Worm (Caenorhabditis elegans): ENCODE measurements around the gene ZK1248.4.

ZK1248.4 gene

DNA sequence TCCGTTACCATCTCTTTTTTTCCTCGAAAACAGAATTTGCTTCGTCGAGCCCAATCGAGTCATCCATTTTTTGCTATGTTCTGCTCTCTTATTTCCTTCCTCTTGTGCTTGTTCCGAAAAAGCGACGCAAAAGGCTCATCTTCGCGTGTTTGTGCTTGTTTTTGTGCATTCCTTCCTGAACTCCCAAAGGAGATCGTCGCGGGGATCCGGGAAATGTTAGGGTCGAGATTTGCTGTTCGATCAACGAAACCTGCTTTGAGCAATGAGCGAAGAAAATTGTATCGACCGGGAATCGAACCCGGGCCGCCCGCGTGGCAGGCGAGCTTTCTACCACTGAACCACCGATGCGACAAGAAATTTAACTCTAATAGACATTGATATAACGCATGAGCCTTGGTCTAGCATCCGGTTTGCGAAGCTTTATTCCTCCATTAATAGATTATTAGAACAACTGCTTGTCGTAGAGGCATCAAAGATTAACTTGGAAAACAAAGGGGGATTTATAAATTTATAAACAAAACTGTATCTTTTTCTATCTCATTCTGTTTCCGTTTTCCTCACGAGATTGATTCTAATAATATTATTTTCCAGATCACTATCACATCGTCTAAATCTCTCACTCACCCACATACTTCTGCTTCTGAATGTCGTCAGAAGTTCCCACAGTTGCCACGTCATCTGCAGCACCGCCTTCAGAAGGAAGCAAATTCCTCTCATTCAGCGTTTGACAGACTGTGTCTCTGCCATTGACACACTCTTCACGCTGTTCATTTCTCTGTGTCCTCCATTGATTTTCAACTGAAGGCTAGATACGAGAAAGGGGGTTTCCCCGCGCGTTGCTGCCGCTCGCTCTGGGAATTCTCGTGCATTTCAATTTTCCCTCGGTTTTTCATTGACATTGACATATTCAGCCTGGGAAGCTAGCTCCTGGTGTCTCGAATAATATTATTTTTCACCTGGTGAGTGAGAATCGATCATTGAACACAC, 36.2 kb upstream of the ZK1248.4 start, which contains the start of gene K05F1.6 (continued):
- TF ChIP-seq D1046.2 (GFP tag; IDR thresholded peaks at IDR 0.05) (peak; percentile 77; the same call in 1 of the 2 replicates), php-3 (GFP tag; IDR thresholded peaks at IDR 0.05) (peak; percentile 65), lin-38 (GFP tag; IDR thresholded peaks at IDR 0.05) (peak; percentile 79), nhr-41 (GFP tag; IDR thresholded peaks at IDR 0.05) (peak; percentile 81), egl-43 (GFP tag; IDR thresholded peaks at IDR 0.05) (no peak; the same call in 1 of the 2 replicates), cey-2 (tag; optimal IDR thresholded peaks at IDR 0.05; ENCODE audit: borderline replicate concordance, insufficient read depth) (no peak), gei-8 (GFP tag; optimal IDR thresholded peaks at IDR 0.05) (peak; percentile 91), nhr-76 (tag; optimal IDR thresholded peaks at IDR 0.05) (no peak), lin-39 (tag; optimal IDR thresholded peaks at IDR 0.05) (no peak), snpc-1.2 (GFP tag; IDR thresholded peaks at IDR 0.05) (peak; percentile 85)

DNA sequence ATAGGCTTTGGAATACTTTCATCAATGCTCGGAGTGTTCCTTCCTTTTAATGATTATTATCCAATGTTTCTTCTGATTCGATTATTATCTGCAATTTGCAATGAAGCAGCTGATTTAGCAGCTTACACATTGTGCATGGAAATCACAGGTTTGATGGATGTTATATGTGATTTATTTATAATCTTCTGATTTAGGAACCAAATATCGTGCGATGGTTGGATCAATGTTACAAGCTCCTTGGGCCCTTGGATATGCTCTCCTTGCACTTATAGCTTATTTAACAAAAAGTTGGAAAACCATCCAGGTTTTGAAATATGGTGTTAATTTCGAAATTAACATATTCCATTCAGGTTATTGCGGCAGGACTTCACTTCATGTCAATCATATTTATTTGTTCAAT, 32.9 kb upstream of the ZK1248.4 start:
- TF ChIP-seq Y75B8A.6 (GFP tag; IDR thresholded peaks at IDR 0.05) (no peak), unc-62 (GFP tag; optimal IDR thresholded peaks at IDR 0.05 in 1 of 2) (peak in 1 of 2 experiments; percentile 92), unc-62 (tag; optimal IDR thresholded peaks at IDR 0.05) (no peak)

DNA sequence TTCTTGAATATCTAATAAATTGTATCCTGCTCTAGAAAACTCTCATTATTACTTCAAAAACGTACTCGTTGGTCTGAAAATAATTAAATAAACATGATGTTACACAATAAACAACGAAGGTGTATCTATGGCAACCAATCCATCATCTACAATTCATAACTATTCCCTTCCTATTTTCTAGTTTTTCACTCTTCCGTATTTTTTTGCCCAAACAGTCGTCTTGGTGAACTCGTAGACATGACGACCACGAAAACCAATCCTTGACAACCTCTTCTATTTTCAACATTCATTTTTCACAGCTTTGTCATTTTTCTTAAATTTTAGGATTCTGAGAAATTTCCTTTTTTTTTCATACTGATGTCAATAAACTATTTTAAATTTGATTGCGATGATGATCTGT, 29.6 kb upstream of the ZK1248.4 start, which contains the start of gene K05F1.13:
Gene K05F1.13, plus strand, starts transcription at position 301 of the 400 bp plus-strand sequence.
- TF ChIP-seq Y5F2A.4 (GFP tag; optimal IDR thresholded peaks at IDR 0.05) (no peak), aha-1 (tag) (peak; percentile 74), unc-62 (GFP tag; optimal IDR thresholded peaks at IDR 0.05 in 1 of 2) (no peak), unc-62 (tag; optimal IDR thresholded peaks at IDR 0.05) (no peak)

DNA sequence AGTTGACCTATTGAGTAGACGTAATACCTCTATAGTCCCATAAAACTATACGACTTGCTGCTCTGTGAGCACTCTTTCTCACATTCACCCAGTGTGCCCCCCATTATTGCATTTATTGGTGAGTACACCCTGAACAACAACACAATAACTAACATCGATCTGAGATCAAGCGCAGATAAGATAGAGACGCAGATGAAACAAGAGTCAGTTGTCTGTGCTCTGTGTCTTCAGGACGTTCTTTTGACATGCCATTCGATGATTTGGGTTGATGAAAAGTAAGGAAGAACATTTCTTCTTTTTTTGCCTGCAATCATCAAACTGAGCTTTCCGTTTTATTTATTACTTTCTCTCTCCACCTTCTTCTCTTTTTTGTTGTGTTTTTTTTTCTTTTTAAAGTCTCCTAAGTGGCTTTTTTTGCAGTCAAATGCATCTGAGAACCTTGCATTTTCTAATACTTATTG, 28.1 kb upstream of the ZK1248.4 start, which contains the start of gene lect-2:
Gene lect-2, plus strand, starts transcription at position 411 of the 461 bp plus-strand sequence.
- TF ChIP-seq ZK337.2 (GFP tag; IDR thresholded peaks at IDR 0.05) = no peak
- TF ChIP-seq aha-1 (tag) = peak; percentile 81
- no peak for TF ChIP-seq aly-2 (tag; optimal IDR thresholded peaks at IDR 0.05)
- TF ChIP-seq ama-1 (optimal IDR thresholded peaks at IDR 0.05) = no peak
- TF ChIP-seq egl-43 (GFP tag; IDR thresholded peaks at IDR 0.05) = no peak
- peak in 1 of 2 experiments; percentile 40 for TF ChIP-seq daf-16 (GFP tag; optimal IDR thresholded peaks at IDR 0.05)
- TF ChIP-seq daf-16 (tag; optimal IDR thresholded peaks at IDR 0.05) = no peak
- peak; percentile 59 for TF ChIP-seq nhr-11 (tag; optimal IDR thresholded peaks at IDR 0.05)

DNA sequence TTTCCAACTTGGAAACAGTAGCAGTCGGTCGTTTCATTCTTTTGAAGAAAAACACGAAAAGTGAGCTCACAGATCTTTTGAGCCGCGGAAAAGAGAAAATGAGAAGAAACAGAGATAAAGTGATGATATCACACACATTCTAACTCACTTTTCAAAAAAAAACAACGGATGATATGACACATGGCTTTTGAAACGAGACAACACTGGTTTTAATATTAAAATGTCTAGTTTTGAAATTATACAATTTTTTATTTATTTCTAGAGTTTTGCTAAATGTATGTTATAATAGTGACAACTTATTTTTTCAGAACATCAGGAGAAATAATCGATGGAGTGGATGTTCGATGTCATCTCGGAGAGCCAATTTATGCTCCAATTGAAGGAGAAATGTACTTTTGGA, 25.9 kb upstream of the ZK1248.4 start, which contains the start of gene K05F1.14:
Gene K05F1.14, minus strand, starts transcription at position 101 of the 400 bp plus-strand sequence.
- TF ChIP-seq arid-1 (GFP tag; conservative IDR thresholded peaks at IDR 0.05) = no peak
- TF ChIP-seq Y48G9A.11 (GFP tag; IDR thresholded peaks at IDR 0.05) = no peak
- TF ChIP-seq D1046.2 (GFP tag; IDR thresholded peaks at IDR 0.05) = no peak
- TF ChIP-seq lir-3 (tag; optimal IDR thresholded peaks at IDR 0.05) = no peak
- TF ChIP-seq R02D3.7 (tag; optimal IDR thresholded peaks at IDR 0.05) = no peak
- TF ChIP-seq ceh-82 (tag; optimal IDR thresholded peaks at IDR 0.05) = no peak
- no peak for TF ChIP-seq T26A8.4 (GFP tag; IDR thresholded peaks at IDR 0.05)
- TF ChIP-seq nhr-237 (tag; optimal IDR thresholded peaks at IDR 0.05) = no peak
- no peak for TF ChIP-seq zip-2 (tag; optimal IDR thresholded peaks at IDR 0.05)
- TF ChIP-seq ceh-44 (GFP tag; IDR thresholded peaks at IDR 0.05) = no peak
- TF ChIP-seq snpc-1.2 (GFP tag; IDR thresholded peaks at IDR 0.05) = no peak
- no peak for TF ChIP-seq aly-2 (tag; optimal IDR thresholded peaks at IDR 0.05)
- TF ChIP-seq pha-4 (GFP tag; IDR thresholded peaks at IDR 0.05) = no peak
- no peak for TF ChIP-seq pha-4 (tag; optimal IDR thresholded peaks at IDR 0.05)
- no peak for TF ChIP-seq egl-27 (tag; optimal IDR thresholded peaks at IDR 0.05)
- TF ChIP-seq spr-3 (GFP tag; optimal IDR thresholded peaks at IDR 0.05) = no peak
- TF ChIP-seq Y5F2A.4 (GFP tag; optimal IDR thresholded peaks at IDR 0.05) = no peak
- TF ChIP-seq spr-1 (tag; optimal IDR thresholded peaks at IDR 0.05) = no peak
- TF ChIP-seq lin-29 (GFP tag; IDR thresholded peaks at IDR 0.05) = no peak
- TF ChIP-seq nhr-48 (tag; optimal IDR thresholded peaks at IDR 0.05) = no peak
- no peak for TF ChIP-seq fos-1 (tag; optimal IDR thresholded peaks at IDR 0.05)
